Worm (Caenorhabditis elegans) whole organism, midembryonic: ENCODE results near the gene Y116A8C.43.

Experiments used
- flt-1 ChIP-seq: fragments of 200-800 bp; sonication (Bioruptor generic); IDR thresholded peaks from 2 replicates; pipeline ENCODE4 v1.3.6; 2022; ENCODE audit warnings: missing genetic modification characterization, missing compliant biosample characterization
- med-1 ChIP-seq: sonication (generic microtip); optimal IDR thresholded peaks from 2 replicates; lab custom pipeline; 2017; ENCODE audit warnings: missing genetic modification characterization, mild to moderate bottlenecking, missing compliant biosample characterization, antibody characterized with exemption, missing genetic modification reagents; ENCODE audit not compliant: insufficient read depth
- ref-1 ChIP-seq: fragments of 200-800 bp; sonication (Bioruptor generic); conservative IDR thresholded peaks from 2 replicates; pipeline ENCODE4 v1.3.6; 2022; ENCODE audit warnings: missing genetic modification reagents, missing genetic modification characterization, missing compliant biosample characterization
- ztf-23 ChIP-seq: fragments of 200-800 bp; sonication (Bioruptor generic); IDR thresholded peaks from 2 replicates; pipeline ENCODE4 v1.3.6; 2022; ENCODE audit warnings: missing genetic modification reagents, missing genetic modification characterization, missing compliant biosample characterization

- no peak for TF ChIP-seq ref-1 (GFP tag; lab: Robert Waterston, UW)
- TF ChIP-seq med-1 (GFP tag; lab: Kevin White, UChicago): no peak
- no peak for TF ChIP-seq ztf-23 (GFP tag; lab: Robert Waterston, UW)
- no peak for TF ChIP-seq flt-1 (GFP tag; lab: Robert Waterston, UW)
Measured at ce11 chrIV:17109436-17109835, 20.8 kb downstream of the Y116A8C.43 start.
